Worm (Caenorhabditis elegans) whole organism, L3 larva: ENCODE results near the gene ced-2.
"Not testable (repeated sequence)": the region's sequence is repeated elsewhere in the genome, so short reads cannot be mapped to it uniquely, and the experiment has no call there.

ENCODE experiments used
- R02D3.7 ChIP-seq: fragments of 150-350 bp; optimal IDR thresholded peaks from 2 replicates; lab custom pipeline; 2014; ENCODE audit warnings: missing biosample characterization, missing genetic modification characterization
- ZK546.5 ChIP-seq: sonication (generic microtip); optimal IDR thresholded peaks from 2 replicates; lab custom pipeline; 2017; ENCODE audit warnings: missing biosample characterization, missing genetic modification characterization
- aly-2 ChIP-seq: fragments of 150-350 bp; optimal IDR thresholded peaks from 2 replicates; lab custom pipeline; 2014; ENCODE audit warnings: missing biosample characterization, missing genetic modification characterization
- ama-1 ChIP-seq: fragments of 150-350 bp; optimal IDR thresholded peaks from 2 replicates; lab custom pipeline; 2018
- ceh-16 ChIP-seq: sonication (generic microtip); optimal IDR thresholded peaks from 2 replicates; lab custom pipeline; 2017; ENCODE audit warnings: missing biosample characterization, missing genetic modification characterization
- ceh-28 ChIP-seq: fragments of 150-350 bp; optimal IDR thresholded peaks from 2 replicates; lab custom pipeline; 2014; ENCODE audit warnings: missing biosample characterization, missing genetic modification reagents, missing genetic modification characterization
- ceh-82 ChIP-seq: fragments of 150-350 bp; optimal IDR thresholded peaks from 2 replicates; lab custom pipeline; 2014; ENCODE audit warnings: missing biosample characterization, missing genetic modification characterization
- ceh-9 ChIP-seq: sonication (generic microtip); optimal IDR thresholded peaks from 2 replicates; lab custom pipeline; 2018; ENCODE audit warnings: missing biosample characterization, missing genetic modification characterization
- daf-12 ChIP-seq: fragments of 150-350 bp; optimal IDR thresholded peaks from 2 replicates; lab custom pipeline; 2014; ENCODE audit warnings: missing biosample characterization, missing genetic modification reagents, missing genetic modification characterization
- egl-27 ChIP-seq: sonication (generic microtip); optimal IDR thresholded peaks from 4 replicates; lab custom pipeline; 2017; ENCODE audit warnings: missing biosample characterization, missing genetic modification reagents, missing genetic modification characterization
- egl-5 ChIP-seq: fragments of 150-350 bp; optimal IDR thresholded peaks from 2 replicates; lab custom pipeline; 2017; ENCODE audit warnings: missing biosample characterization, missing genetic modification reagents, missing genetic modification characterization, inconsistent platforms
- elt-1 ChIP-seq: fragments of 150-350 bp; optimal IDR thresholded peaks from 2 replicates; lab custom pipeline; 2014; ENCODE audit warnings: missing biosample characterization, missing genetic modification characterization
- elt-2 ChIP-seq: sonication (generic microtip); optimal IDR thresholded peaks from 2 replicates; lab custom pipeline; 2016; ENCODE audit warnings: missing genetic modification reagents, mild to moderate bottlenecking, missing genetic modification characterization, missing compliant biosample characterization
- eor-1 ChIP-seq, 2 experiments: fragments of 150-350 bp; optimal IDR thresholded peaks; 2 replicates each; lab custom pipeline; 2014 to 2018; ENCODE audit warnings: missing biosample characterization in 2 of 2, missing genetic modification characterization in 2 of 2
- fkh-10 ChIP-seq: sonication (generic microtip); optimal IDR thresholded peaks from 2 replicates; lab custom pipeline; 2017; ENCODE audit warnings: missing biosample characterization, missing genetic modification reagents, missing genetic modification characterization
- fkh-2 ChIP-seq: fragments of 150-350 bp; optimal IDR thresholded peaks from 2 replicates; lab custom pipeline; 2014; ENCODE audit warnings: missing biosample characterization, missing genetic modification reagents, missing genetic modification characterization
- fos-1 ChIP-seq: fragments of 150-350 bp; optimal IDR thresholded peaks from 2 replicates; lab custom pipeline; 2014; ENCODE audit warnings: missing biosample characterization, missing genetic modification characterization
- hmg-11 ChIP-seq: sonication (generic microtip); optimal IDR thresholded peaks from 2 replicates; lab custom pipeline; 2016; ENCODE audit warnings: missing genetic modification characterization, missing compliant biosample characterization
- lin-39 ChIP-seq: fragments of 150-350 bp; optimal IDR thresholded peaks from 2 replicates; lab custom pipeline; 2018; ENCODE audit warnings: missing biosample characterization, missing genetic modification reagents, missing genetic modification characterization
- lsy-12 ChIP-seq: sonication (generic microtip); optimal IDR thresholded peaks from 2 replicates; lab custom pipeline; 2016; ENCODE audit warnings: mild to moderate bottlenecking, missing genetic modification characterization, missing compliant biosample characterization
- mdl-1 ChIP-seq: fragments of 150-350 bp; optimal IDR thresholded peaks from 2 replicates; lab custom pipeline; 2014; ENCODE audit warnings: missing biosample characterization, missing genetic modification characterization
- mml-1 ChIP-seq: fragments of 150-350 bp; sonication (generic microtip); optimal IDR thresholded peaks from 3 replicates; lab custom pipeline; 2014; ENCODE audit warnings: missing biosample characterization, missing genetic modification characterization
- nhr-11 ChIP-seq: fragments of 150-350 bp; optimal IDR thresholded peaks from 2 replicates; lab custom pipeline; 2014; ENCODE audit warnings: missing biosample characterization, missing genetic modification characterization
- nhr-12 ChIP-seq: fragments of 150-350 bp; optimal IDR thresholded peaks from 2 replicates; lab custom pipeline; 2014; ENCODE audit warnings: missing biosample characterization, missing genetic modification characterization
- nhr-23 ChIP-seq: fragments of 150-350 bp; optimal IDR thresholded peaks from 2 replicates; lab custom pipeline; 2014; ENCODE audit warnings: missing biosample characterization, missing genetic modification reagents, missing genetic modification characterization
- nhr-43 ChIP-seq: sonication (generic microtip); optimal IDR thresholded peaks from 2 replicates; lab custom pipeline; 2016; ENCODE audit warnings: mild to moderate bottlenecking, missing genetic modification characterization, missing compliant biosample characterization; ENCODE audit not compliant: poor library complexity, severe bottlenecking
- nhr-77 ChIP-seq: fragments of 150-350 bp; optimal IDR thresholded peaks from 2 replicates; lab custom pipeline; 2014; ENCODE audit warnings: missing biosample characterization, missing genetic modification characterization
- pha-4 ChIP-seq: fragments of 150-350 bp; optimal IDR thresholded peaks from 2 replicates; lab custom pipeline; 2014; ENCODE audit warnings: missing biosample characterization, missing genetic modification reagents, missing genetic modification characterization
- pqm-1 ChIP-seq: fragments of 150-350 bp; optimal IDR thresholded peaks from 2 replicates; lab custom pipeline; 2017; ENCODE audit warnings: missing biosample characterization, missing genetic modification characterization, inconsistent platforms
- sea-2 ChIP-seq: fragments of 150-350 bp; sonication (generic microtip); optimal IDR thresholded peaks from 4 replicates; lab custom pipeline; 2014; ENCODE audit warnings: missing biosample characterization, missing genetic modification reagents, missing genetic modification characterization
- skn-1 ChIP-seq: fragments of 150-350 bp; optimal IDR thresholded peaks from 2 replicates; lab custom pipeline; 2014; ENCODE audit warnings: missing biosample characterization, missing genetic modification characterization
- snpc-4 ChIP-seq: fragments of 150-350 bp; optimal IDR thresholded peaks from 2 replicates; lab custom pipeline; 2014; ENCODE audit warnings: missing biosample characterization, missing genetic modification characterization
- tbx-2 ChIP-seq: sonication (generic microtip); optimal IDR thresholded peaks from 2 replicates; lab custom pipeline; 2016; ENCODE audit warnings: mild to moderate bottlenecking, missing genetic modification characterization, missing compliant biosample characterization
- ztf-11 ChIP-seq: fragments of 150-350 bp; optimal IDR thresholded peaks from 2 replicates; lab custom pipeline; 2014; ENCODE audit warnings: missing biosample characterization, missing genetic modification characterization

Gene ced-2

ce11 chrIV:1631651-1632050 is 34.5 kb downstream of the ced-2 start, which contains the start of gene cpg-24:
TSS of gene cpg-24 (plus strand) at chrIV:1631951.
- TF ChIP-seq fkh-2 (tag; lab: Kevin White, UChicago): no peak
- no peak for TF ChIP-seq ceh-16 (tag; lab: Kevin White, UChicago)
- no peak for TF ChIP-seq mml-1 (tag; lab: Kevin White, UChicago)
- no peak for TF ChIP-seq aly-2 (tag; lab: Kevin White, UChicago)
- no peak for TF ChIP-seq ceh-9
- TF ChIP-seq skn-1: no peak
- TF ChIP-seq pha-4 (tag; lab: Kevin White, UChicago): no peak
- no peak for TF ChIP-seq ZK546.5 (tag; lab: Kevin White, UChicago)
- TF ChIP-seq mdl-1: no peak
- TF ChIP-seq lin-39 (tag; lab: Kevin White, UChicago): no peak
- TF ChIP-seq egl-5 (tag; lab: Kevin White, UChicago): no peak
- TF ChIP-seq nhr-43: no peak
- no peak for TF ChIP-seq eor-1 (tag; optimal IDR thresholded peaks at IDR 0.05; lab: Kevin White, UChicago)
- no peak for TF ChIP-seq fkh-10 (GFP tag; lab: Kevin White, UChicago)
- TF ChIP-seq daf-12 (tag; lab: Kevin White, UChicago): no peak
- no peak for TF ChIP-seq elt-1 (tag; lab: Kevin White, UChicago)
- no peak for TF ChIP-seq lsy-12 (tag; lab: Kevin White, UChicago)
- TF ChIP-seq, all 47 proteins: peak for 0

- no peak for TF ChIP-seq ceh-28 (tag; lab: Kevin White, UChicago)
- TF ChIP-seq nhr-12 (tag; lab: Kevin White, UChicago): no peak
- no peak for TF ChIP-seq ceh-16 (tag; lab: Kevin White, UChicago)
- no peak for TF ChIP-seq sea-2 (GFP tag; lab: Kevin White, UChicago)
- no peak for TF ChIP-seq elt-1 (tag; lab: Kevin White, UChicago)
- no peak for TF ChIP-seq fos-1 (tag; lab: Kevin White, UChicago)
- TF ChIP-seq ceh-82 (tag; lab: Kevin White, UChicago): no peak
- no peak for TF ChIP-seq R02D3.7
- no peak for TF ChIP-seq skn-1
- no peak for TF ChIP-seq aly-2 (tag; lab: Kevin White, UChicago)
- TF ChIP-seq egl-27 (tag; lab: Kevin White, UChicago): no peak
- TF ChIP-seq hmg-11 (tag; lab: Kevin White, UChicago): no peak
- TF ChIP-seq mdl-1: no peak
- TF ChIP-seq lsy-12 (tag; lab: Kevin White, UChicago): no peak
- no peak for TF ChIP-seq nhr-23 (tag; lab: Kevin White, UChicago)
- no peak for TF ChIP-seq eor-1 (tag; optimal IDR thresholded peaks at IDR 0.05; lab: Kevin White, UChicago)
- no peak for TF ChIP-seq elt-2 (tag; lab: Kevin White, UChicago)
- no peak for TF ChIP-seq snpc-4
- TF ChIP-seq, all 47 proteins: peak for 0
Observed at ce11 chrIV:1632593-1632992, 35.5 kb downstream of the ced-2 start.

- TF ChIP-seq elt-2 (tag; lab: Kevin White, UChicago) (no peak), hmg-11 (tag; lab: Kevin White, UChicago) (no peak), nhr-11 (tag; lab: Kevin White, UChicago) (no peak), skn-1 (no peak), nhr-77 (no peak)
Observed at ce11 chrIV:1633445-1633844, 36.3 kb downstream of the ced-2 start, which contains the start of gene Y41D4B.6. TSS of gene Y41D4B.6 (plus strand) at chrIV:1633745.

ce11 chrIV:1637333-1637732 is 40.2 kb downstream of the ced-2 start:
- TF ChIP-seq fkh-10 (GFP tag; lab: Kevin White, UChicago) (peak; percentile 12), ama-1 (lab: Kevin White, UChicago) (no peak), ceh-16 (tag; lab: Kevin White, UChicago) (no peak), R02D3.7 (no peak), ztf-11 (no peak), pqm-1 (no peak)

- not testable (repeated sequence) for TF ChIP-seq nhr-11, ZK546.5, tbx-2 (tag; lab: Kevin White, UChicago)
- TF ChIP-seq, all 47 proteins: peak for 0; not testable (repeated sequence) for 47
Observed at ce11 chrIV:1645198-1645597, 48.1 kb downstream of the ced-2 start, which contains the start of gene nhr-274. TSS of gene nhr-274 (minus strand) at chrIV:1645298.
